Worm (Caenorhabditis elegans) whole organism, mixed stage, embryonic: ENCODE data around the gene dpy-19.

Source experiments
- elt-3 ChIP-seq: fragments of 150-350 bp; optimal IDR thresholded peaks from 2 replicates; lab custom pipeline; 2014; ENCODE audit warnings: missing biosample characterization, missing genetic modification characterization
- lsy-2 ChIP-seq: fragments of 150-350 bp; optimal IDR thresholded peaks from 2 replicates; lab custom pipeline; 2014; ENCODE audit warnings: missing biosample characterization, missing genetic modification characterization
- nhr-28 ChIP-seq: fragments of 150-350 bp; optimal IDR thresholded peaks from 2 replicates; lab custom pipeline; 2014; ENCODE audit warnings: missing biosample characterization, missing genetic modification characterization
- nhr-76 ChIP-seq: sonication (generic microtip); optimal IDR thresholded peaks from 2 replicates; lab custom pipeline; 2017; ENCODE audit warnings: missing biosample characterization, missing genetic modification characterization

DNA sequence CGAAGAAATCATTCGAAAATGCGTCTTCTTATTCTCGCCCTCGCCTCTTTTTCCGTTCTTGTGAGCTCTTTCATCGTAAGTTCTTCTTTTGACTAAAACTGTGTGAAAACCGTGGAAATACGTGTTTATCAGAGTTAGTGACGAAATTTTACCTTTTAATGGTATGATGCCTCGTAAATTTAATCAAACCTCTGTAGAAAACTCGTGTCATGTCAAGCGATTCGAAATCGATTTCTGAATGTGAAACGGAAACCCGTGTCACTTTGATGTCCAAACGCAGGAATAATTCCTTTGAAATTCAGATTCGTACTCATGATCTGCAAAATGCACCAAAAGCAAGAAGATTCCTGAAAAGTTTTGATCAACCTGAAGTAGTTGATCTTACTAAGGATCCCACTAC, 18.7 kb downstream of the dpy-19 start, which contains the start of gene F22B7.3:
- TF ChIP-seq nhr-76 (tag; lab: Kevin White, UChicago) = no peak
- TF ChIP-seq elt-3 = no peak
- no peak for TF ChIP-seq nhr-28
- no peak for TF ChIP-seq lsy-2 (tag; lab: Kevin White, UChicago)
